Fruit fly (Drosophila melanogaster) whole organism, embryonic: Measurements from ENCODE around the gene prd1.

Experiments
- Atf-2 ChIP-seq: fragments of 200-800 bp; sonication (Bioruptor generic); optimal IDR thresholded peaks from 2 replicates; lab custom pipeline; 2016; ENCODE audit warnings: missing biosample characterization, missing genetic modification characterization
- Bdp1 ChIP-seq: fragments of 200-800 bp; sonication (Bioruptor generic); optimal IDR thresholded peaks from 3 replicates; lab custom pipeline; 2016; ENCODE audit warnings: missing biosample characterization, missing genetic modification characterization
- CG10147 ChIP-seq: fragments of 200-800 bp; sonication (Bioruptor generic); optimal IDR thresholded peaks from 2 replicates; lab custom pipeline; 2019; ENCODE audit warnings: missing biosample characterization, mild to moderate bottlenecking, missing genetic modification characterization, moderate library complexity
- CG10654 ChIP-seq: fragments of 200-800 bp; sonication (Bioruptor generic); optimal IDR thresholded peaks from 2 replicates; lab custom pipeline; 2016; ENCODE audit warnings: missing biosample characterization, missing genetic modification characterization
- CG11456 ChIP-seq: fragments of 200-800 bp; sonication (Bioruptor generic); IDR thresholded peaks from 3 replicates; pipeline ENCODE4 v1.3.6; 2022; ENCODE audit warnings: missing biosample characterization, missing genetic modification characterization
- CG11504 ChIP-seq: fragments of 200-800 bp; sonication (Bioruptor generic); optimal IDR thresholded peaks from 3 replicates; lab custom pipeline; 2019; ENCODE audit warnings: missing biosample characterization, mild to moderate bottlenecking, missing genetic modification characterization, moderate library complexity
- CG11696 ChIP-seq: fragments of 200-800 bp; sonication (Bioruptor generic); IDR thresholded peaks from 2 replicates; pipeline ENCODE4 v1.3.6; 2022; ENCODE audit warnings: missing biosample characterization, missing genetic modification characterization
- CG12104 ChIP-seq: fragments of 200-800 bp; sonication (Bioruptor generic); optimal IDR thresholded peaks from 3 replicates; lab custom pipeline; 2016; ENCODE audit warnings: missing biosample characterization, missing genetic modification characterization
- CG13775 ChIP-seq: fragments of 200-800 bp; sonication (Bioruptor generic); optimal IDR thresholded peaks from 3 replicates; lab custom pipeline; 2017; ENCODE audit warnings: missing biosample characterization, mild to moderate bottlenecking, missing genetic modification characterization
- CG14710 ChIP-seq: fragments of 200-800 bp; sonication (Bioruptor generic); optimal IDR thresholded peaks from 3 replicates; lab custom pipeline; 2019; ENCODE audit warnings: missing biosample characterization, mild to moderate bottlenecking, missing genetic modification characterization, moderate library complexity
- CG15011 ChIP-seq: fragments of 200-800 bp; sonication (Bioruptor generic); optimal IDR thresholded peaks from 3 replicates; lab custom pipeline; 2018; ENCODE audit warnings: missing biosample characterization, mild to moderate bottlenecking, missing genetic modification characterization
- CG16815 ChIP-seq: fragments of 200-800 bp; sonication (Bioruptor generic); optimal IDR thresholded peaks from 3 replicates; lab custom pipeline; 2017; ENCODE audit warnings: missing biosample characterization, mild to moderate bottlenecking, missing genetic modification characterization
- CG17359 ChIP-seq: fragments of 200-800 bp; sonication (Bioruptor generic); optimal IDR thresholded peaks from 3 replicates; lab custom pipeline; 2018; ENCODE audit warnings: missing biosample characterization, mild to moderate bottlenecking, missing genetic modification characterization, moderate library complexity
- CG18262 ChIP-seq: fragments of 200-800 bp; optimal IDR thresholded peaks from 3 replicates; lab custom pipeline; 2019; ENCODE audit warnings: missing biosample characterization, mild to moderate bottlenecking, missing genetic modification characterization, moderate library complexity
- CG18599 ChIP-seq: fragments of 200-800 bp; sonication (Bioruptor generic); optimal IDR thresholded peaks from 3 replicates; lab custom pipeline; 2017; ENCODE audit warnings: missing biosample characterization, missing genetic modification characterization, mild to moderate bottlenecking, moderate library complexity, missing genetic modification reagents
- CG3065 ChIP-seq: fragments of 200-800 bp; sonication (Bioruptor generic); optimal IDR thresholded peaks from 2 replicates; lab custom pipeline; 2016; ENCODE audit warnings: missing biosample characterization, missing genetic modification characterization
- CG32772 ChIP-seq: fragments of 200-800 bp; sonication (Bioruptor generic); IDR thresholded peaks from 2 replicates; pipeline ENCODE4 v1.3.6; 2022; ENCODE audit warnings: missing biosample characterization, missing genetic modification characterization
- CG4360 ChIP-seq: fragments of 200-800 bp; sonication (Bioruptor generic); IDR thresholded peaks from 2 replicates; pipeline ENCODE4 v1.3.6; 2022; ENCODE audit warnings: missing biosample characterization, missing genetic modification characterization
- CG8290 ChIP-seq, 3 experiments: fragments of 200-800 bp; sonication (Bioruptor generic); optimal IDR thresholded peaks; 2 replicates each; lab custom pipeline; 2016 to 2019; ENCODE audit warnings: missing biosample characterization in 3 of 3, missing genetic modification characterization in 3 of 3, mild to moderate bottlenecking in 2 of 3, moderate library complexity in 1 of 3
- CG9215 ChIP-seq: fragments of 200-800 bp; sonication (Bioruptor generic); IDR thresholded peaks from 2 replicates; pipeline ENCODE4 v1.3.6; 2022; ENCODE audit warnings: missing biosample characterization, missing genetic modification characterization
- CG9727 ChIP-seq: fragments of 200-800 bp; sonication (Bioruptor generic); optimal IDR thresholded peaks from 3 replicates; lab custom pipeline; 2017; ENCODE audit warnings: missing biosample characterization, mild to moderate bottlenecking, missing genetic modification characterization
- CG9876 ChIP-seq: fragments of 200-800 bp; sonication (Bioruptor generic); optimal IDR thresholded peaks from 2 replicates; lab custom pipeline; 2016; ENCODE audit warnings: missing biosample characterization, missing genetic modification characterization
- D ChIP-seq, 2 experiments: fragments of 200-800 bp in 1 of 2; fragments of >200 bp in 1 of 2; sonication (Bioruptor generic) in 1 of 2; optimal IDR thresholded peaks; 2 replicates in 1 of 2; 3 replicates in 1 of 2; lab custom pipeline; 2017; ENCODE audit warnings: mild to moderate bottlenecking in 1 of 2, missing biosample characterization in 1 of 2, missing genetic modification characterization in 1 of 2, missing genetic modification reagents in 1 of 2
- HLH3B ChIP-seq: fragments of 200-800 bp; sonication (Bioruptor generic); IDR thresholded peaks from 2 replicates; pipeline ENCODE4 v1.3.6; 2022; ENCODE audit warnings: missing biosample characterization, missing genetic modification characterization
- Lpt ChIP-seq: fragments of >200 bp; optimal IDR thresholded peaks from 2 replicates; lab custom pipeline; 2018; ENCODE audit warnings: missing biosample characterization, missing genetic modification characterization
- Meics ChIP-seq: fragments of 200-800 bp; sonication (Bioruptor generic); optimal IDR thresholded peaks from 2 replicates; lab custom pipeline; 2017; ENCODE audit warnings: missing biosample characterization, mild to moderate bottlenecking, missing genetic modification characterization
- TFAM ChIP-seq: fragments of 200-800 bp; sonication (Bioruptor generic); optimal IDR thresholded peaks from 2 replicates; lab custom pipeline; 2017; ENCODE audit warnings: missing biosample characterization, missing genetic modification characterization, inconsistent platforms
- Tbp ChIP-seq: fragments of >200 bp; optimal IDR thresholded peaks from 2 replicates; lab custom pipeline; 2018; ENCODE audit warnings: missing biosample characterization, missing genetic modification characterization
- Usf ChIP-seq: fragments of 200-800 bp; sonication (Bioruptor generic); optimal IDR thresholded peaks from 2 replicates; lab custom pipeline; 2017; ENCODE audit warnings: missing genotype, missing biosample characterization, missing genetic modification characterization
- abd-A ChIP-seq: fragments of 200-800 bp; sonication (Bioruptor generic); optimal IDR thresholded peaks from 3 replicates; lab custom pipeline; 2019; ENCODE audit warnings: missing biosample characterization, mild to moderate bottlenecking, missing genetic modification characterization, moderate library complexity
- al ChIP-seq: fragments of 200-800 bp; sonication (Bioruptor generic); IDR thresholded peaks from 2 replicates; pipeline ENCODE4 v1.3.6; 2022; ENCODE audit warnings: missing biosample characterization, missing genetic modification characterization
- ara ChIP-seq: fragments of 200-800 bp; sonication (Bioruptor generic); IDR thresholded peaks from 2 replicates; pipeline ENCODE4 v1.3.6; 2022; ENCODE audit warnings: missing biosample characterization, missing genetic modification characterization
- btn ChIP-seq: fragments of 200-800 bp; sonication (Bioruptor generic); optimal IDR thresholded peaks from 2 replicates; lab custom pipeline; 2016; ENCODE audit warnings: missing biosample characterization, missing genetic modification characterization
- corto ChIP-seq: fragments of 200-800 bp; sonication (Bioruptor generic); optimal IDR thresholded peaks from 2 replicates; lab custom pipeline; 2016; ENCODE audit warnings: missing biosample characterization, mild to moderate bottlenecking, missing genetic modification characterization, moderate library complexity
- dati ChIP-seq: fragments of 200-800 bp; sonication (Bioruptor generic); IDR thresholded peaks from 2 replicates; pipeline ENCODE4 v1.3.6; 2022; ENCODE audit warnings: missing biosample characterization, missing genetic modification characterization
- en ChIP-seq: fragments of 200-800 bp; sonication (Bioruptor generic); optimal IDR thresholded peaks from 2 replicates; lab custom pipeline; 2016; ENCODE audit warnings: missing biosample characterization, missing genetic modification characterization
- gfzf ChIP-seq: fragments of 200-800 bp; sonication (Bioruptor generic); optimal IDR thresholded peaks from 2 replicates; lab custom pipeline; 2016; ENCODE audit warnings: missing biosample characterization, mild to moderate bottlenecking, missing genetic modification characterization, moderate library complexity
- gsb-n ChIP-seq: fragments of 200-800 bp; sonication (Bioruptor generic); optimal IDR thresholded peaks from 3 replicates; lab custom pipeline; 2018; ENCODE audit warnings: missing biosample characterization, mild to moderate bottlenecking, missing genetic modification characterization
- inv ChIP-seq: fragments of 200-800 bp; sonication (Bioruptor generic); IDR thresholded peaks from 2 replicates; pipeline ENCODE4 v1.3.6; 2022; ENCODE audit warnings: missing biosample characterization, missing genetic modification characterization; ENCODE audit not compliant: partially characterized antibody
- kni ChIP-seq: fragments of 200-800 bp; sonication (Bioruptor generic); optimal IDR thresholded peaks from 3 replicates; lab custom pipeline; 2017; ENCODE audit warnings: mild to moderate bottlenecking, missing biosample characterization, missing genetic modification reagents, missing genetic modification characterization
- lilli ChIP-seq: fragments of 200-800 bp; sonication (Bioruptor generic); optimal IDR thresholded peaks from 3 replicates; lab custom pipeline; 2016; ENCODE audit warnings: missing biosample characterization, missing genetic modification characterization
- lmd ChIP-seq: fragments of 200-800 bp; sonication (Bioruptor generic); IDR thresholded peaks from 2 replicates; pipeline ENCODE4 v1.3.6; 2022; ENCODE audit warnings: missing biosample characterization, missing genetic modification characterization
- p53 ChIP-seq: fragments of 200-800 bp; sonication (Bioruptor generic); optimal IDR thresholded peaks from 2 replicates; lab custom pipeline; 2016; ENCODE audit warnings: missing biosample characterization, missing genetic modification characterization
- pb ChIP-seq: fragments of 200-800 bp; sonication (Bioruptor generic); optimal IDR thresholded peaks from 3 replicates; lab custom pipeline; 2016; ENCODE audit warnings: missing biosample characterization, missing genetic modification characterization
- pfk ChIP-seq: fragments of 200-800 bp; sonication (Bioruptor generic); optimal IDR thresholded peaks from 2 replicates; lab custom pipeline; 2018; ENCODE audit warnings: missing biosample characterization, mild to moderate bottlenecking, missing genetic modification characterization, moderate library complexity
- pho ChIP-seq: fragments of 200-800 bp; sonication (Bioruptor generic); optimal IDR thresholded peaks from 2 replicates; lab custom pipeline; 2016; ENCODE audit warnings: missing biosample characterization, missing genetic modification characterization
- phol ChIP-seq: fragments of 200-800 bp; sonication (Bioruptor generic); optimal IDR thresholded peaks from 3 replicates; lab custom pipeline; 2018; ENCODE audit warnings: missing biosample characterization, mild to moderate bottlenecking, missing genetic modification characterization, moderate library complexity
- sens ChIP-seq: fragments of 200-800 bp; sonication (Bioruptor generic); peaks from one replicate; lab custom pipeline; 2016; ENCODE audit warnings: missing biosample characterization, missing genetic modification characterization
- so ChIP-seq: fragments of 200-800 bp; sonication (Bioruptor generic); IDR thresholded peaks from 3 replicates; pipeline ENCODE4 v1.3.6; 2022; ENCODE audit warnings: missing biosample characterization, missing genetic modification characterization
- tio ChIP-seq: fragments of 200-800 bp; sonication (Bioruptor generic); optimal IDR thresholded peaks from 2 replicates; lab custom pipeline; 2017; ENCODE audit warnings: missing biosample characterization, missing genetic modification characterization, inconsistent platforms
- vvl ChIP-seq: fragments of 200-800 bp; sonication (Bioruptor generic); IDR thresholded peaks from 2 replicates; pipeline ENCODE4 v1.3.6; 2022; ENCODE audit warnings: missing biosample characterization, missing genetic modification characterization

Gene prd1

dm6 chr3R:11806753-11807152, 19.9 kb upstream of the prd1 start (continued):
- TF ChIP-seq CG9876 (GFP tag; lab: Kevin White, UChicago) = no peak
- no peak for TF ChIP-seq CG15011 (GFP tag; lab: Kevin White, UChicago)
- 0 out of 3 replicates have a peak, but pooled peaks have one; percentile 10 for TF ChIP-seq so (GFP tag; lab: Robert Waterston, UW)
- no peak for TF ChIP-seq vvl (GFP tag; lab: Robert Waterston, UW)
- TF ChIP-seq CG11456 (GFP tag; lab: Robert Waterston, UW) = no peak
- TF ChIP-seq CG4360 (GFP tag; lab: Robert Waterston, UW) = no peak
- no peak for TF ChIP-seq abd-A (tag; lab: Kevin White, UChicago)
- TF ChIP-seq en (GFP tag; lab: Kevin White, UChicago) = no peak
- no peak for TF ChIP-seq Atf-2
- TF ChIP-seq CG18262 (tag; lab: Kevin White, UChicago) = peak; percentile 29
- TF ChIP-seq CG12104 (GFP tag; lab: Kevin White, UChicago) = no peak
- TF ChIP-seq pb = no peak
- no peak for TF ChIP-seq CG9727
- TF ChIP-seq CG9215 (GFP tag; lab: Robert Waterston, UW) = 0 out of 2 replicates have a peak, but pooled peaks have one; percentile 7
- no peak for TF ChIP-seq CG10654 (GFP tag; lab: Kevin White, UChicago)
- TF ChIP-seq CG3065 (GFP tag; lab: Kevin White, UChicago) = no peak
- no peak for TF ChIP-seq pho
- no peak for TF ChIP-seq TFAM (GFP tag; lab: Kevin White, UChicago)
- no peak for TF ChIP-seq Usf (GFP tag; lab: Kevin White, UChicago)
- 0 out of 2 replicates have a peak, but pooled peaks have one; percentile 22 for TF ChIP-seq ara (GFP tag; lab: Robert Waterston, UW)
- peak; percentile 54; the same call in 1 of the 2 replicates for TF ChIP-seq lmd
- TF ChIP-seq CG14710 (tag; lab: Kevin White, UChicago) = no peak
- TF ChIP-seq p53 = no peak
- no peak for TF ChIP-seq inv
- peak; percentile 44 for TF ChIP-seq phol (tag; lab: Kevin White, UChicago)
- no peak for TF ChIP-seq pfk (GFP tag; lab: Kevin White, UChicago)
- peak; percentile 27 for TF ChIP-seq CG17359
- TF ChIP-seq CG10147 = no peak
- peak; percentile 0 for TF ChIP-seq CG16815 (GFP tag; lab: Kevin White, UChicago)
- peak; percentile 53 for TF ChIP-seq CG11504 (tag; lab: Kevin White, UChicago)
- TF ChIP-seq gsb-n (tag; lab: Kevin White, UChicago) = peak; percentile 9
- no peak for TF ChIP-seq kni (GFP tag; lab: Kevin White, UChicago)
- TF ChIP-seq D (optimal IDR thresholded peaks at IDR 0.05; lab: Kevin White, UChicago) = no peak
- no peak for TF ChIP-seq D (GFP tag; optimal IDR thresholded peaks at IDR 0.05; lab: Kevin White, UChicago)
- TF ChIP-seq Meics (GFP tag; lab: Kevin White, UChicago) = peak; percentile 10
- 0 out of 2 replicates have a peak, but pooled peaks have one; percentile 16 for TF ChIP-seq HLH3B (GFP tag; lab: Robert Waterston, UW)
- peak; percentile 51 for TF ChIP-seq lilli (GFP tag; lab: Kevin White, UChicago)
- no peak for TF ChIP-seq gfzf (GFP tag; lab: Kevin White, UChicago)
- TF ChIP-seq CG13775 (GFP tag; lab: Kevin White, UChicago) = peak; percentile 10
- TF ChIP-seq CG32772 (GFP tag; lab: Robert Waterston, UW) = no peak
- TF ChIP-seq corto = no peak
- TF ChIP-seq CG8290 (GFP tag; optimal IDR thresholded peaks at IDR 0.05; lab: Kevin White, UChicago) = no peak
- no peak for TF ChIP-seq CG8290 (tag; optimal IDR thresholded peaks at IDR 0.05; lab: Kevin White, UChicago)
- TF ChIP-seq sens (GFP tag; lab: Kevin White, UChicago) = peak; percentile 91
- TF ChIP-seq dati (GFP tag; lab: Robert Waterston, UW) = 0 out of 2 replicates have a peak, but pooled peaks have one; percentile 44
- no peak for TF ChIP-seq Tbp (GFP tag; lab: Kevin White, UChicago)
- peak; percentile 12 for TF ChIP-seq tio (GFP tag; lab: Kevin White, UChicago)
- TF ChIP-seq btn (GFP tag; lab: Kevin White, UChicago) = no peak
- TF ChIP-seq Lpt (GFP tag; lab: Kevin White, UChicago) = no peak
- no peak for TF ChIP-seq al (GFP tag; lab: Robert Waterston, UW)
- peak; percentile 30 for TF ChIP-seq CG18599 (GFP tag; lab: Kevin White, UChicago)
- TF ChIP-seq CG11696 (GFP tag; lab: Robert Waterston, UW) = no peak
- TF ChIP-seq Bdp1 = peak; percentile 15
